Worm (Caenorhabditis elegans): ENCODE data around the gene srg-4.

ce11 chrIII:6215943-6216342 lies 45.9 kb downstream of the srg-4 start:
- TF ChIP-seq dox-1 (GFP tag; IDR thresholded peaks at IDR 0.05) (no peak), ztf-26 (tag; optimal IDR thresholded peaks at IDR 0.05) (no peak), unc-62 (GFP tag; optimal IDR thresholded peaks at IDR 0.05) (no peak), ama-1 (optimal IDR thresholded peaks at IDR 0.05) (no peak), ama-1 (GFP tag; optimal IDR thresholded peaks at IDR 0.05) (no peak), F33H1.4 (GFP tag; IDR thresholded peaks at IDR 0.05) (no peak), him-1 (tag; optimal IDR thresholded peaks at IDR 0.05) (no peak)

All from whole organism, young adult.